Fruit fly (Drosophila melanogaster): ENCODE results near the gene CG14435.

CG14435 gene

DNA sequence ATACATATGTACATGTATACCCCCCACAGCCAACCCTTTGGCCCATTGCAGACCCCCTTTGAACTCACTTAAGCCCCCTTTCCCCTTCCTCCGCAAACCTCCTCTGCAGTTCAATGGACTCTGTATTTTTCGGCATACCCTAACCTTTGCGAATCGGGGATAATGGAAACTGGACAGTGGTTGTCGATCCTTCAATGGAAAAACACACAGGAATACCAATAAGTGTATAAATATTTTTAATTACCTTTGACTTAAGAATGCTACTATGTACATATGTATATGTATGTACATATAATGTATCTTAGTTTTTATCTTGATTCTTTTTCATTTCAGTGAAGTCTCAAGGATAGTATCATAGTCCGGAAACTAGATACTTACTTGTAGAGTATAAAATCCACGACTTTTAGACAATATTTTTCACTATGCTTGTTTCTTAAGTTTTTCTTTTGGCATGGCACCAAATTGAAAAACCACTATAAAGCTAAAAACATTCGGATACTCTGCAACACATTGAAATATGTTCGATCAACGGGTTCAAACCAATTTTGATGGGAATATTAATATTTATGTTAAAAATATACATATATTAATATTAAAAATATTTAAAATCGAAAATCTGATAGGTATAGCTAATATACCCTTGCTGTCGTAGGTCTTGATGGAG, 12.7 kb upstream of the CG14435 start (continued):
- TF ChIP-seq CG9437 (GFP tag; optimal IDR thresholded peaks at IDR 0.05) (peak; percentile 64), exex (tag; optimal IDR thresholded peaks at IDR 0.05) (peak; percentile 11), otp (GFP tag; IDR thresholded peaks at IDR 0.05) (0 out of 3 replicates have a peak, but pooled peaks have one; percentile 25), Myb (GFP tag; optimal IDR thresholded peaks at IDR 0.05) (no peak), Dek (tag; optimal IDR thresholded peaks at IDR 0.05) (peak; percentile 76), Hsf (GFP tag; optimal IDR thresholded peaks at IDR 0.05) (peak; percentile 16), CrebB (tag; optimal IDR thresholded peaks at IDR 0.05) (peak; percentile 18), CG10274 (GFP tag; optimal IDR thresholded peaks at IDR 0.05) (peak; percentile 28), corto (GFP tag; optimal IDR thresholded peaks at IDR 0.05) (no peak), CG15011 (GFP tag; optimal IDR thresholded peaks at IDR 0.05) (peak; percentile 17), disco-r (GFP tag; optimal IDR thresholded peaks at IDR 0.05) (no peak), Sry-β (GFP tag; optimal IDR thresholded peaks at IDR 0.05) (no peak), CG6683 (GFP tag; optimal IDR thresholded peaks at IDR 0.05) (no peak), phol (tag; optimal IDR thresholded peaks at IDR 0.05) (peak; percentile 77), ranshi (GFP tag; IDR thresholded peaks at IDR 0.05) (peak; percentile 71), CG1792 (GFP tag; optimal IDR thresholded peaks at IDR 0.05) (no peak), CG1024 (GFP tag; IDR thresholded peaks at IDR 0.05) (peak; percentile 44; the same call in 1 of the 2 replicates), CG18011 (GFP tag; optimal IDR thresholded peaks at IDR 0.05) (no peak), gsb-n (tag; optimal IDR thresholded peaks at IDR 0.05) (peak; percentile 71), CG17829 (tag; optimal IDR thresholded peaks at IDR 0.05) (peak; percentile 58), klu (GFP tag; IDR thresholded peaks at IDR 0.05) (peak; percentile 50; the same call in 1 of the 2 replicates), CG6175 (GFP tag; IDR thresholded peaks at IDR 0.05) (0 out of 3 replicates have a peak, but pooled peaks have one; percentile 33), row (GFP tag; IDR thresholded peaks at IDR 0.05) (peak; percentile 84), D19A (tag; optimal IDR thresholded peaks at IDR 0.05) (peak; percentile 97), E2f2 (GFP tag; IDR thresholded peaks at IDR 0.05) (peak; percentile 49; the same call in 1 of the 2 replicates), CG10366 (GFP tag; IDR thresholded peaks at IDR 0.05) (peak; percentile 63), CG2202 (tag; optimal IDR thresholded peaks at IDR 0.05) (no peak), CG10321 (GFP tag; IDR thresholded peaks at IDR 0.05) (peak; percentile 68; the same call in 1 of the 2 replicates), dimm (GFP tag; IDR thresholded peaks at IDR 0.05) (peak; percentile 26; the same call in 1 of the 2 replicates), CG8281 (tag; optimal IDR thresholded peaks at IDR 0.05) (peak; percentile 17), CG1647 (GFP tag; optimal IDR thresholded peaks at IDR 0.05) (no peak), zen2 (GFP tag; IDR thresholded peaks at IDR 0.05; ENCODE audit: partially characterized antibody) (no peak), CG11247 (GFP tag; IDR thresholded peaks at IDR 0.05) (peak; percentile 57), sug (tag; optimal IDR thresholded peaks at IDR 0.05) (peak; percentile 10), CG17361 (GFP tag; IDR thresholded peaks at IDR 0.05) (peak; percentile 72), lov (optimal IDR thresholded peaks at IDR 0.05) (no peak), lov (GFP tag; IDR thresholded peaks at IDR 0.05) (peak; percentile 62; the same call in 1 of the 3 replicates), vfl (GFP tag; optimal IDR thresholded peaks at IDR 0.05) (no peak), gt (GFP tag; IDR thresholded peaks at IDR 0.05) (no peak), kah (GFP tag; optimal IDR thresholded peaks at IDR 0.05) (peak; percentile 29), NC2α (GFP tag; optimal IDR thresholded peaks at IDR 0.05) (no peak), caup (GFP tag; optimal IDR thresholded peaks at IDR 0.05; ENCODE audit: severe bottlenecking) (peak; percentile 75), sima (GFP tag; optimal IDR thresholded peaks at IDR 0.05) (no peak), esg (GFP tag; conservative IDR thresholded peaks at IDR 0.05) (peak; percentile 70), cas (GFP tag; IDR thresholded peaks at IDR 0.05) (0 out of 2 replicates have a peak, but pooled peaks have one; percentile 45), CG7928 (GFP tag; optimal IDR thresholded peaks at IDR 0.05) (no peak), grau (tag; optimal IDR thresholded peaks at IDR 0.05) (peak; percentile 79), CG9727 (GFP tag; optimal IDR thresholded peaks at IDR 0.05) (peak; percentile 48), scrt (GFP tag; optimal IDR thresholded peaks at IDR 0.05) (peak; percentile 51), CG6689 (GFP tag; IDR thresholded peaks at IDR 0.05) (peak; percentile 71)

All from whole organism, embryonic.